Fruit fly (Drosophila melanogaster) whole organism, embryonic: ENCODE data around the gene Mocs1.

Source experiments
- CG10274 ChIP-seq: fragments of 200-800 bp; sonication (Bioruptor generic); optimal IDR thresholded peaks from 3 replicates; lab custom pipeline; 2017; ENCODE audit warnings: missing biosample characterization, mild to moderate bottlenecking, missing genetic modification characterization
- CG10543 ChIP-seq: fragments of 200-800 bp; sonication (Bioruptor generic); optimal IDR thresholded peaks from 3 replicates; lab custom pipeline; 2017; ENCODE audit warnings: missing biosample characterization, mild to moderate bottlenecking, missing genetic modification characterization, moderate library complexity
- CG10959 ChIP-seq: fragments of 200-800 bp; sonication (Bioruptor generic); IDR thresholded peaks from 2 replicates; pipeline ENCODE4 v1.3.6; 2022; ENCODE audit warnings: missing biosample characterization, missing genetic modification characterization
- CG11085 ChIP-seq: fragments of 200-800 bp; sonication (Bioruptor generic); IDR thresholded peaks from 2 replicates; pipeline ENCODE4 v1.3.6; 2022; ENCODE audit warnings: missing biosample characterization, missing genetic modification characterization
- CG11504 ChIP-seq: fragments of 200-800 bp; sonication (Bioruptor generic); optimal IDR thresholded peaks from 3 replicates; lab custom pipeline; 2019; ENCODE audit warnings: missing biosample characterization, mild to moderate bottlenecking, missing genetic modification characterization, moderate library complexity
- CG17568 ChIP-seq: fragments of 200-800 bp; sonication (Bioruptor generic); optimal IDR thresholded peaks from 2 replicates; lab custom pipeline; 2018; ENCODE audit warnings: missing biosample characterization, mild to moderate bottlenecking, missing genetic modification characterization, moderate library complexity
- CG17912 ChIP-seq: fragments of 200-800 bp; sonication (Bioruptor generic); optimal IDR thresholded peaks from 2 replicates; lab custom pipeline; 2018; ENCODE audit warnings: missing biosample characterization, mild to moderate bottlenecking, missing genetic modification characterization
- CG32772 ChIP-seq: fragments of 200-800 bp; sonication (Bioruptor generic); IDR thresholded peaks from 2 replicates; pipeline ENCODE4 v1.3.6; 2022; ENCODE audit warnings: missing biosample characterization, missing genetic modification characterization
- CG4282 ChIP-seq: fragments of 200-800 bp; sonication (Bioruptor generic); optimal IDR thresholded peaks from 2 replicates; lab custom pipeline; 2016; ENCODE audit warnings: missing biosample characterization, missing genetic modification characterization
- CG4730 ChIP-seq: fragments of 200-800 bp; sonication (Bioruptor generic); IDR thresholded peaks from 2 replicates; pipeline ENCODE4 v1.3.6; 2022; ENCODE audit warnings: missing biosample characterization, missing genetic modification characterization
- CG4854 ChIP-seq: fragments of 200-800 bp; sonication (Bioruptor generic); optimal IDR thresholded peaks from 2 replicates; lab custom pipeline; 2016; ENCODE audit warnings: missing biosample characterization, missing genetic modification characterization, inconsistent platforms
- CG5245 ChIP-seq: fragments of 200-800 bp; sonication (Bioruptor generic); optimal IDR thresholded peaks from 3 replicates; lab custom pipeline; 2016; ENCODE audit warnings: missing biosample characterization, missing genetic modification characterization
- CG7372 ChIP-seq: fragments of 200-800 bp; sonication (Bioruptor generic); IDR thresholded peaks from 2 replicates; pipeline ENCODE4 v1.3.6; 2022; ENCODE audit warnings: missing biosample characterization, missing genetic modification characterization
- CG8290 ChIP-seq, 3 experiments: fragments of 200-800 bp; sonication (Bioruptor generic); optimal IDR thresholded peaks; 2 replicates each; lab custom pipeline; 2016 to 2019; ENCODE audit warnings: missing biosample characterization in 3 of 3, missing genetic modification characterization in 3 of 3, mild to moderate bottlenecking in 2 of 3, moderate library complexity in 1 of 3
- CG8478 ChIP-seq: fragments of >200 bp; optimal IDR thresholded peaks from 2 replicates; lab custom pipeline; 2018
- CG9609 ChIP-seq: fragments of 200-800 bp; sonication (Bioruptor generic); optimal IDR thresholded peaks from 3 replicates; lab custom pipeline; 2016; ENCODE audit warnings: missing biosample characterization, missing genetic modification characterization
- CG9932 ChIP-seq: fragments of 200-800 bp; sonication (Bioruptor generic); IDR thresholded peaks from 2 replicates; pipeline ENCODE4 v1.3.6; 2022; ENCODE audit warnings: missing biosample characterization, missing genetic modification characterization
- Drgx ChIP-seq: fragments of 200-800 bp; sonication (Bioruptor generic); IDR thresholded peaks from 2 replicates; pipeline ENCODE4 v1.3.6; 2022; ENCODE audit warnings: missing biosample characterization, missing genetic modification characterization
- Eip74EF ChIP-seq, 2 experiments: fragments of 200-800 bp in 1 of 2; fragments of >200 bp in 1 of 2; sonication (Bioruptor generic) in 1 of 2; optimal IDR thresholded peaks; 2 replicates each; lab custom pipeline; 2017 to 2019; ENCODE audit warnings: missing biosample characterization in 2 of 2, missing genetic modification characterization in 2 of 2, mild to moderate bottlenecking in 1 of 2, moderate library complexity in 1 of 2
- H15 ChIP-seq: fragments of 200-800 bp; sonication (Bioruptor generic); IDR thresholded peaks from 3 replicates; pipeline ENCODE4 v1.3.6; 2022; ENCODE audit warnings: missing biosample characterization, missing genetic modification characterization
- HmgD ChIP-seq: fragments of 200-800 bp; sonication (Bioruptor generic); optimal IDR thresholded peaks from 3 replicates; lab custom pipeline; 2016; ENCODE audit warnings: missing biosample characterization, missing genetic modification characterization
- Med ChIP-seq: fragments of 200-800 bp; sonication (Bioruptor generic); peaks from one replicate; lab custom pipeline; 2016; ENCODE audit warnings: missing biosample characterization, missing genetic modification characterization, mild to moderate bottlenecking, inconsistent platforms, moderate library complexity
- PHDP ChIP-seq: fragments of 200-800 bp; sonication (Bioruptor generic); optimal IDR thresholded peaks from 3 replicates; lab custom pipeline; 2018; ENCODE audit warnings: missing biosample characterization, mild to moderate bottlenecking, missing genetic modification characterization, moderate library complexity
- Rfx ChIP-seq: fragments of 200-800 bp; sonication (Bioruptor generic); IDR thresholded peaks from 2 replicates; pipeline ENCODE4 v1.3.6; 2022; ENCODE audit warnings: missing biosample characterization, missing genetic modification characterization
- Side ChIP-seq: fragments of 200-800 bp; sonication (Bioruptor generic); optimal IDR thresholded peaks from 2 replicates; lab custom pipeline; 2016; ENCODE audit warnings: missing biosample characterization, missing genetic modification characterization
- Ssrp ChIP-seq: fragments of 200-800 bp; sonication (Bioruptor generic); optimal IDR thresholded peaks from 2 replicates; lab custom pipeline; 2018; ENCODE audit warnings: missing biosample characterization, mild to moderate bottlenecking, missing genetic modification characterization, moderate library complexity
- TFAM ChIP-seq: fragments of 200-800 bp; sonication (Bioruptor generic); optimal IDR thresholded peaks from 2 replicates; lab custom pipeline; 2017; ENCODE audit warnings: missing biosample characterization, missing genetic modification characterization, inconsistent platforms
- ac ChIP-seq: fragments of 200-800 bp; sonication (Bioruptor generic); optimal IDR thresholded peaks from 3 replicates; lab custom pipeline; 2017; ENCODE audit warnings: missing biosample characterization, mild to moderate bottlenecking, missing genetic modification characterization
- aop ChIP-seq: fragments of 200-800 bp; sonication (Bioruptor generic); IDR thresholded peaks from 2 replicates; pipeline ENCODE4 v1.3.6; 2022; ENCODE audit warnings: missing biosample characterization, missing genetic modification characterization
- ap ChIP-seq: fragments of 200-800 bp; sonication (Bioruptor generic); IDR thresholded peaks from 2 replicates; pipeline ENCODE4 v1.3.6; 2022; ENCODE audit warnings: missing biosample characterization, missing genetic modification characterization
- bsh ChIP-seq, 2 experiments: fragments of 200-800 bp; sonication (Bioruptor generic); optimal IDR thresholded peaks; 2 replicates each; lab custom pipeline; 2017 to 2018; ENCODE audit warnings: mild to moderate bottlenecking in 2 of 2, missing biosample characterization in 2 of 2, missing genetic modification characterization in 2 of 2, moderate library complexity in 1 of 2
- caup ChIP-seq: fragments of 200-800 bp; sonication (Bioruptor generic); optimal IDR thresholded peaks from 3 replicates; lab custom pipeline; 2017; ENCODE audit warnings: missing biosample characterization, mild to moderate bottlenecking, missing genetic modification characterization, moderate library complexity; ENCODE audit not compliant: severe bottlenecking
- chif ChIP-seq, 2 experiments: fragments of 200-800 bp; sonication (Bioruptor generic); optimal IDR thresholded peaks; 3 replicates each; lab custom pipeline; 2016; ENCODE audit warnings: missing biosample characterization in 2 of 2, missing genetic modification characterization in 2 of 2
- ci ChIP-seq: fragments of 200-800 bp; sonication (Bioruptor generic); IDR thresholded peaks from 3 replicates; pipeline ENCODE4 v1.3.6; 2022; ENCODE audit warnings: missing biosample characterization, missing genetic modification characterization
- crol ChIP-seq: fragments of 200-800 bp; sonication (Bioruptor generic); IDR thresholded peaks from 2 replicates; pipeline ENCODE4 v1.3.6; 2022; ENCODE audit warnings: missing biosample characterization, missing genetic modification characterization
- dmrt99B ChIP-seq: fragments of 200-800 bp; sonication (Bioruptor generic); optimal IDR thresholded peaks from 2 replicates; lab custom pipeline; 2018; ENCODE audit warnings: missing biosample characterization, mild to moderate bottlenecking, missing genetic modification characterization, moderate library complexity
- emc ChIP-seq: fragments of 200-800 bp; sonication (Bioruptor generic); optimal IDR thresholded peaks from 2 replicates; lab custom pipeline; 2016; ENCODE audit warnings: missing biosample characterization, missing genetic modification characterization
- fu2 ChIP-seq: fragments of 200-800 bp; sonication (Bioruptor generic); optimal IDR thresholded peaks from 2 replicates; lab custom pipeline; 2016; ENCODE audit warnings: missing biosample characterization, missing genetic modification characterization
- gem ChIP-seq: fragments of 200-800 bp; sonication (Bioruptor generic); optimal IDR thresholded peaks from 2 replicates; lab custom pipeline; 2019; ENCODE audit warnings: missing biosample characterization, mild to moderate bottlenecking, missing genetic modification characterization, moderate library complexity
- gro ChIP-seq: fragments of 200-800 bp; sonication (Bioruptor generic); optimal IDR thresholded peaks from 2 replicates; lab custom pipeline; 2016; ENCODE audit warnings: missing biosample characterization, missing genetic modification characterization
- ind ChIP-seq: fragments of 200-800 bp; sonication (Bioruptor generic); optimal IDR thresholded peaks from 3 replicates; lab custom pipeline; 2016; ENCODE audit warnings: missing biosample characterization, missing genetic modification characterization
- lmd ChIP-seq: fragments of 200-800 bp; sonication (Bioruptor generic); IDR thresholded peaks from 2 replicates; pipeline ENCODE4 v1.3.6; 2022; ENCODE audit warnings: missing biosample characterization, missing genetic modification characterization
- nau ChIP-seq: fragments of 200-800 bp; sonication (Bioruptor generic); optimal IDR thresholded peaks from 3 replicates; lab custom pipeline; 2017; ENCODE audit warnings: missing biosample characterization, mild to moderate bottlenecking, missing genetic modification characterization, missing genetic modification reagents
- nerfin-2 ChIP-seq: fragments of 200-800 bp; sonication (Bioruptor generic); IDR thresholded peaks from 2 replicates; pipeline ENCODE4 v1.3.6; 2022; ENCODE audit warnings: missing biosample characterization, missing genetic modification characterization; ENCODE audit not compliant: partially characterized antibody
- sisA ChIP-seq: fragments of 200-800 bp; sonication (Bioruptor generic); IDR thresholded peaks from 2 replicates; pipeline ENCODE4 v1.3.6; 2022; ENCODE audit warnings: missing biosample characterization, missing genetic modification characterization
- sqz ChIP-seq: fragments of 200-800 bp; sonication (Bioruptor generic); optimal IDR thresholded peaks from 3 replicates; lab custom pipeline; 2018; ENCODE audit warnings: missing biosample characterization, mild to moderate bottlenecking, missing genetic modification characterization
- tx ChIP-seq: fragments of 200-800 bp; sonication (Bioruptor generic); optimal IDR thresholded peaks from 2 replicates; lab custom pipeline; 2016; ENCODE audit warnings: missing biosample characterization, missing genetic modification characterization
- unpg ChIP-seq: fragments of 200-800 bp; sonication (Bioruptor generic); optimal IDR thresholded peaks from 3 replicates; lab custom pipeline; 2018; ENCODE audit warnings: missing biosample characterization, mild to moderate bottlenecking, missing genetic modification characterization, moderate library complexity
- wor ChIP-seq: fragments of 200-800 bp; sonication (Bioruptor generic); IDR thresholded peaks from 2 replicates; pipeline ENCODE4 v1.3.6; 2022; ENCODE audit warnings: missing biosample characterization, missing genetic modification characterization

Gene Mocs1

DNA sequence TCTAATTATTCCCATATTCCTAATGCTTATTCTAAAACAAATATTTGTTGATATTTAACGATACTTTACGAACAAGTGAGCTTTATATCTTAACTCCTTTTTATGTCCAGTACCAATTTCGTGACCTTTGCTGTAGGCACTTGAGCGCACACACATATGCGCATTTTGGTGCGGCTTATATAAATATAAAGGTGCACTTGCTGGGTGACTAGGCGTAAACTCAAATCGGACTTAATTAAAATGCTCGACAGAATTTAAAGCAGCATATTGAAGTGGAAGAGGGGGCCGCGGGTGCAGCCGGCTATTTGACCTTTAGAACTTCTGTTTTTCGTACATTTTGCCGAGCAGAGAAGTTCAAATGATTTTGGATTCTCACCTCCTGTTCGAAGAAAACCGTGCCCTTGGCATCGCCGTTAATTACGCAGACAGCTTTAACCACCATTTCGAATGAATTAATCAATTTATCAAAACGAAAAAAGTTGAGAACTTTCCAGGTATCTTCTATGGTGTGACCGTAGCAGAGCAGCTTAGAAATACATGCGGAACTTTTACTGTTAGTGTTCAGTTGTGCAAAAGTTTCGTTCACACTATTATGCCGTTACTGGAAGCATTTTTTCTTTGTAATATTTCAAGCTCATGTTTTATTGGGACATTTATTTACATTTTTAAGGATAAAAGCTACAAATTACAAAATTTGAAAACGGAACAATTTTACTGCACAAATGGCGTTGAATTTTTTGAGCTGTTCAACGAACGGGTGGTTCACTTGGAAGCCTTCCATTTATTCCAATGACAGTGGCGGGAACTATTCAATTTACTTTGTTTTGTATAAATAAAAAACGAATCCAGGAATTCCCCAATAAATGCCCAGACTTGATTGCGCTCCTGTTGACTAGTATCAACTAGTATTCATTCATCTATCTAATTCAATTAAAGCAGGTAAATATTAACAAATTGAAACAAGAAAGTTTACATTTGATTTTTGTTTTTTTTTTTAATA lies 43.2 kb downstream of the Mocs1 start, which contains the start of gene Sod1 (continued):
- TF ChIP-seq dmrt99B: no peak
- TF ChIP-seq unpg (GFP tag; lab: Kevin White, UChicago): no peak
- no peak for TF ChIP-seq Rfx (GFP tag; lab: Robert Waterston, UW)
- TF ChIP-seq CG17912 (GFP tag; lab: Kevin White, UChicago): no peak
- peak; percentile 65 for TF ChIP-seq Med (GFP tag; lab: Kevin White, UChicago)
- TF ChIP-seq HmgD (GFP tag; lab: Kevin White, UChicago): peak; percentile 39
- peak; percentile 22 for TF ChIP-seq sqz (GFP tag; lab: Kevin White, UChicago)
- TF ChIP-seq wor (GFP tag; lab: Robert Waterston, UW): no peak
- no peak for TF ChIP-seq sisA
- no peak for TF ChIP-seq aop
- no peak for TF ChIP-seq ap
- 0 out of 2 replicates have a peak, but pooled peaks have one; percentile 19 for TF ChIP-seq Drgx
- no peak for TF ChIP-seq ac (GFP tag; lab: Kevin White, UChicago)
- TF ChIP-seq crol: peak; percentile 93
- TF ChIP-seq PHDP (tag; lab: Kevin White, UChicago): peak; percentile 25
- TF ChIP-seq CG10274 (GFP tag; lab: Kevin White, UChicago): no peak
- no peak for TF ChIP-seq lmd (GFP tag; lab: Robert Waterston, UW)
- TF ChIP-seq CG32772: no peak
- no peak for TF ChIP-seq Ssrp
- no peak for TF ChIP-seq CG8290 (GFP tag; optimal IDR thresholded peaks at IDR 0.05; lab: Kevin White, UChicago)
- TF ChIP-seq CG8290 (tag; optimal IDR thresholded peaks at IDR 0.05; lab: Kevin White, UChicago): no peak
- no peak for TF ChIP-seq CG11085
- TF ChIP-seq Eip74EF (GFP tag; optimal IDR thresholded peaks at IDR 0.05; lab: Kevin White, UChicago): no peak
- no peak for TF ChIP-seq Side (GFP tag; lab: Kevin White, UChicago)
- TF ChIP-seq gro (GFP tag; lab: Kevin White, UChicago): no peak
- TF ChIP-seq CG4854 (GFP tag; lab: Kevin White, UChicago): no peak
- no peak for TF ChIP-seq H15
- peak; percentile 5 to 80 for TF ChIP-seq bsh (GFP tag; optimal IDR thresholded peaks at IDR 0.05; lab: Kevin White, UChicago)
- TF ChIP-seq CG9932: no peak
- no peak for TF ChIP-seq CG4730
- TF ChIP-seq caup (GFP tag; lab: Kevin White, UChicago): no peak
- no peak for TF ChIP-seq TFAM (GFP tag; lab: Kevin White, UChicago)
- no peak for TF ChIP-seq tx (GFP tag; lab: Kevin White, UChicago)
- no peak for TF ChIP-seq CG4282
- no peak for TF ChIP-seq CG10543
- no peak for TF ChIP-seq CG11504
- no peak for TF ChIP-seq nerfin-2 (GFP tag; lab: Robert Waterston, UW)
- no peak for TF ChIP-seq CG5245
- TF ChIP-seq CG10959 (GFP tag; lab: Robert Waterston, UW): no peak
- TF ChIP-seq nau (GFP tag; lab: Kevin White, UChicago): no peak
- no peak for TF ChIP-seq CG7372 (GFP tag; lab: Robert Waterston, UW)
- no peak for TF ChIP-seq CG17568 (GFP tag; lab: Kevin White, UChicago)
- TF ChIP-seq ci: no peak
- TF ChIP-seq chif (GFP tag; optimal IDR thresholded peaks at IDR 0.05; lab: Kevin White, UChicago): no peak
- no peak for TF ChIP-seq gem (tag; lab: Kevin White, UChicago)
- no peak for TF ChIP-seq ind
- no peak for TF ChIP-seq CG8478 (lab: Kevin White, UChicago)
- no peak for TF ChIP-seq fu2
- no peak for TF ChIP-seq CG9609 (GFP tag; lab: Kevin White, UChicago)
- TF ChIP-seq emc (GFP tag; lab: Kevin White, UChicago): no peak
